Worm (Caenorhabditis elegans): ENCODE measurements around the gene tim-1.

ce11 chrIII:12260413-12260812, 10.4 kb upstream of the tim-1 start:
- TF ChIP-seq lin-38 (GFP tag; IDR thresholded peaks at IDR 0.05) (no peak), snpc-4 (tag; optimal IDR thresholded peaks at IDR 0.05) (no peak), pha-4 (GFP tag; IDR thresholded peaks at IDR 0.05) (no peak), pha-4 (tag; optimal IDR thresholded peaks at IDR 0.05) (no peak)

All from whole organism, L4 larva.